Worm (Caenorhabditis elegans) whole organism, L4/young adult: Measurements from ENCODE around the gene C35D10.1.

Experiments
- W03F9.2 ChIP-seq: fragments of 150-350 bp; optimal IDR thresholded peaks from 2 replicates; lab custom pipeline; 2014; ENCODE audit warnings: missing biosample characterization, missing genetic modification characterization
- dao-5 ChIP-seq: sonication (generic microtip); optimal IDR thresholded peaks from 2 replicates; lab custom pipeline; 2016; ENCODE audit warnings: missing genotype, missing genetic modification characterization, moderate library complexity, missing compliant biosample characterization
- him-1 ChIP-seq: sonication (generic microtip); optimal IDR thresholded peaks from 2 replicates; lab custom pipeline; 2016; ENCODE audit warnings: missing genotype, missing genetic modification reagents, missing genetic modification characterization, missing compliant biosample characterization

C35D10.1 gene

DNA sequence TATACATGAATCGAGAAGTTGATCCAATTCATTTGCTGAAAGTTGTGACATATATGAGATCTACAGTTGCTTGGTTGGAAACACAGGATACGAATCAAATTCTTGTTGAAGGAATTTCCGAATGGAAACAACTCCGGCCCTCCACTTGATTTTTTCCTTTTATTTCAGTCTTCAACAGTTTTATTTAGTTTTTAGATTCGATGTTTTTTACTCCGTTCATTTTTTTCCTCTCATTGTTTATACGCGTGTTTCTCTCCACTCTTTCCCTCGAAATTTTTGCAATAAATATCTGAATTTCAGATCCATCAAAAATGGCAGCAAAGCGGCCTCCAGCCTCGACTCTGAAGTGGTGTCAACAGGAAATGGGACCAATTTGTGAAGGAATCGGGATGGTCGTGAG is 16.4 kb upstream of the C35D10.1 start, which contains the start of gene coq-8:
Gene coq-8 (plus strand): TSS at position 301 of the 400 bp plus-strand sequence.
- TF ChIP-seq him-1 (tag; lab: Kevin White, UChicago) = no peak
- TF ChIP-seq W03F9.2 (tag; lab: Kevin White, UChicago) = no peak
- no peak for TF ChIP-seq dao-5

DNA sequence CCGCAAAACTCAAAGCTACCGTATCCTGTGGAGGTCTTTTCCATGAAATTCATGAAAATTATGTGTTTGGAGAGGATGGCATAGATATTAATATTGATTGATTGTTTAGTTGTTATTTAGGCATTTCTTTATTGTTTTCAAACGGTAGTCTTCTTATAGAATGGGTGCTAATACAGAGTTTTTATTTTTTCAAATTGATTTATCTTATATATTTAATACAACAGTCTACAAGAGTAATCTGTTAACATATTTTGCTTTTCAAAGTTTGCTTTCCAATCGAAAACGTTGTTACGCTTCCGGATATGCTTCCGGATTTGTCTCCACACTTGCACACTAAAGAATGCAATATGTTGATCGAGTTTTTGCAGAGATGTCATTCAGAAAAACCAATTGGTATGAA is 12.8 kb upstream of the C35D10.1 start, which contains the start of gene C35D10.17:
Gene C35D10.17 (plus strand): TSS at position 301 of the 400 bp plus-strand sequence.
- TF ChIP-seq him-1 (tag; lab: Kevin White, UChicago) = no peak
- no peak for TF ChIP-seq W03F9.2 (tag; lab: Kevin White, UChicago)
- no peak for TF ChIP-seq dao-5

- TF ChIP-seq W03F9.2 (tag; lab: Kevin White, UChicago) (no peak), dao-5 (no peak), him-1 (tag; lab: Kevin White, UChicago) (no peak)
These were observed 10.9 kb upstream of the C35D10.1 start, which contains the start of the genes msd-4 and C35D10.3 for ce11 chrIII:4868643-4869042. Gene msd-4 (minus strand): TSS chrIII:4868743. Gene C35D10.3 (plus strand): TSS chrIII:4868921.

- TF ChIP-seq dao-5 (no peak), him-1 (tag; lab: Kevin White, UChicago) (no peak), W03F9.2 (tag; lab: Kevin White, UChicago) (no peak)
These were observed 9.1 kb upstream of the C35D10.1 start, which contains the start of gene gipc-1 for ce11 chrIII:4870478-4870877. Gene gipc-1 (plus strand): TSS chrIII:4870778.

- TF ChIP-seq W03F9.2 (tag; lab: Kevin White, UChicago) (no peak), him-1 (tag; lab: Kevin White, UChicago) (no peak), dao-5 (no peak)
These were observed 6.2 kb upstream of the C35D10.1 start for ce11 chrIII:4873395-4873794.

DNA sequence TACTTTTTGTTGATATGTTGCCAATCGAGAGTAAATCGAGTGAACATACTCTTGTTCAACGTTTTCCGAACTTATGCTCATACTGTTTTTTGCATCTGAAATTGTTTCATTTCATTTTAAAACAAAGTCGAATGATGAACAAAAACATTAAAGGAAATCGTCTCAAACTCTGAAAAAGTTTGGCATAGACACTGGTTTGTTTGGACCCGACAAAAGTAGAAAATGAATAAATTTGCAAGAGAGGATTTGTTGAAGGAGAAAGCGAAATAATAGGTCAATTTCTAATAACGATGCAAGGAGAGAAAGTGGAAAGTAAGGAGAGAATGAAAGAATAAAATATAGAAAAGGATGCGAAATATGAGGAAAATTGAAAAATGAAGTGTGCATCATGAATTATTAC is 4.9 kb upstream of the C35D10.1 start, which contains the start of gene C35D10.12:
Gene C35D10.12 (minus strand): TSS at position 101 of the 400 bp plus-strand sequence.
- TF ChIP-seq him-1 (tag; lab: Kevin White, UChicago) (no peak), W03F9.2 (tag; lab: Kevin White, UChicago) (no peak), dao-5 (no peak)

DNA sequence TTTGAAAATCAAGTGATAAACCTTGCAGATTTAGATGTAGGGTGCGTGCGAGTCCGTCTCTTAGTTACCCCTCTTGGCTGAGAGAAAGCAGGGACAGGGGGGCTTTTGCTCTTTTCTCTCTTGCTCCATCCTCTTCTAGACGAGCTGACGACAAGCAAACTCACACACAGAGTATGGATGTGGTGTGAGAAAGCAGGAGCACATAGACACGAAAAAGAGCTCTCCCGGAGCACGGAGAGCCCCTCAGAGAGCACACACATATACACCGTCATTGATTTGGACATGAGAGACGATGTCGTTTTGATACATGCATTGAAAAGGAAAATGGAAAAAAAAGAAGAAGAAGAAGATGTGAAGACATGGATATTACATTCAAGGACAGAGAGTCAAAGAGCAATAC is 3.9 kb upstream of the C35D10.1 start:
- TF ChIP-seq W03F9.2 (tag; lab: Kevin White, UChicago) (no peak), him-1 (tag; lab: Kevin White, UChicago) (no peak), dao-5 (no peak)

DNA sequence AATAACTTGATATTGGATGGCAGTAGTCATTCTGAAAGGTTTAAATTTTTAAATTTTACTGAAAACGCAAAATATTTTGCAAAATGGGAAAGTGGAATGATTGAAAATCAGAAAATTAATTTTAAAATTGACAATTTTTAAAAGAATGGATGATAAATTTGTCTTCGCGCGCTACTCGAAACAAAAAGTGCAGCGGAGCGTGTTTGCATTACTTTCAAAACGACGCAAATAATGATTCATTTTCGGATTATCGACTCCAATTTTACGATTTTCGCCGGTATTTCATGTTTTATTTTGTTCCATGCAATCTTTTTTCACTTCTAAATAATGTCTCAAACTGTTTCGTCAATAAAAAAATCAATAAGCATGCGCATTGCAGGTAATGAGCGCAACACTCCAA is 1.3 kb upstream of the C35D10.1 start, which contains the start of the genes tost-1 and arx-6:
Gene tost-1 (minus strand): TSS at position 31 of the 400 bp plus-strand sequence.
Gene arx-6 (plus strand): TSS at position 378 of the 400 bp plus-strand sequence.
- TF ChIP-seq W03F9.2 (tag; lab: Kevin White, UChicago) (no peak), him-1 (tag; lab: Kevin White, UChicago) (no peak), dao-5 (no peak)

DNA sequence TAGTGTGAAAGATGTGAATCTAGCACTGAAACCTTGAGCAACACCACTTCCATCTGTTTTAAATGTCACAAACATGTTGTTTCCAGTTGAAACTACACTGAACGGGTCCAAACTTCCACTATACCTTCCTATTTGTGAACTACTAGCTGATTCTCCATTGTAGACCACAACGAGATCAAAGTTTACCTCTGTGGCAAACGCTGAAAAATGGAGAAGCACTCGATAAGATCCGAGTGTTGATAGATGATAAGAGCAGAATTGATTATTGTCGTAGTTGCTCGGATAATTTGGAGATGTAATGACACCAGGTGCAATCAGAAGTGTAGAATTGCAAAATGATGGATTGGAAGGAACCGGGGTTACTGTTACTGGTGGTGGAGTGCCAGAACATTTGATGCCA is 2.4 kb downstream of the C35D10.1 start:
- TF ChIP-seq W03F9.2 (tag; lab: Kevin White, UChicago) = no peak
- no peak for TF ChIP-seq him-1 (tag; lab: Kevin White, UChicago)
- TF ChIP-seq dao-5 = no peak

ce11 chrIII:4883429-4883828 is 3.9 kb downstream of the C35D10.1 start, which contains the start of gene clec-5:
Gene clec-5 (minus strand): TSS chrIII:4883606.
- TF ChIP-seq dao-5 = no peak
- TF ChIP-seq W03F9.2 (tag; lab: Kevin White, UChicago) = no peak
- TF ChIP-seq him-1 (tag; lab: Kevin White, UChicago) = no peak

DNA sequence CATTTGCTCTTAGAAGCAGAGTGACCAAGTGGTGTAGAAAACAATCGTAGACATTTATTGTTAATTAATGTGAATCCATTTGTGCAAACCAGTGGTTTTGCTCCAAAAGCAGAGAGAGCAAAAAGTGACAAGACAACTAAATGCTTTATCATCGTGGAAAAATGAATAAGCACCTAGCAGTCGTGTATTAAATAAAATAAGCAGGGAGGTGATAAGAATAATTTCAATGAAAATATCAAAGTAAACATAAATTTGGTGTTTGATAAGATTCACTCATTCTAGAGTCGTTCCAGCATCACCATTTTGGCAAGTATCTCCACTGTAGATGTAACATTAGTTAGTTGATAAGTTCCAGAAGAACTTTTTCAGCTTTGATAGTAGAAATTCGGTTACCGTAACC is 7.7 kb downstream of the C35D10.1 start, which contains the start of gene clec-6:
Gene clec-6 (minus strand): TSS at position 154 of the 400 bp plus-strand sequence.
- TF ChIP-seq W03F9.2 (tag; lab: Kevin White, UChicago) = no peak
- TF ChIP-seq him-1 (tag; lab: Kevin White, UChicago) = no peak
- no peak for TF ChIP-seq dao-5

DNA sequence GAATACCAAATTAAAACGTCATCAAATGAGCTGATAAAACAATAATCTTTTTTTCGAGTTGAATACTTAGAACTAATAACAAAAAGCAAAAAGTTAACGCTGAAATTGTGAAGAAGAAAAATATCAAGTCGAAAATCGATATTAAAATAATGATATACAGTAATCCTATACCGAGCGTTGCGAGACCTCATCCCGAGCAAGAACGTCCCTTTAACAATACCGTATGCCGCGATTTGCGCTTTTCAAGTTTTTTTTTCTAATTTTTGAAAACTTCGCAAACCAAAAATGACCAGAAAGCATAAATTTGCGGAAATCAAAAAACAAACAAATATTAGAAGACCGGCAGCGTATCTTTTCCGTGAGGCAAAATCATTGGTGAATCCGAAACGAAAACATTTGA is 11.5 kb downstream of the C35D10.1 start, which contains the start of gene F26F4.5:
Gene F26F4.5 (minus strand): TSS at position 256 of the 400 bp plus-strand sequence.
- TF ChIP-seq dao-5 (no peak), W03F9.2 (tag; lab: Kevin White, UChicago) (no peak), him-1 (tag; lab: Kevin White, UChicago) (no peak)

DNA sequence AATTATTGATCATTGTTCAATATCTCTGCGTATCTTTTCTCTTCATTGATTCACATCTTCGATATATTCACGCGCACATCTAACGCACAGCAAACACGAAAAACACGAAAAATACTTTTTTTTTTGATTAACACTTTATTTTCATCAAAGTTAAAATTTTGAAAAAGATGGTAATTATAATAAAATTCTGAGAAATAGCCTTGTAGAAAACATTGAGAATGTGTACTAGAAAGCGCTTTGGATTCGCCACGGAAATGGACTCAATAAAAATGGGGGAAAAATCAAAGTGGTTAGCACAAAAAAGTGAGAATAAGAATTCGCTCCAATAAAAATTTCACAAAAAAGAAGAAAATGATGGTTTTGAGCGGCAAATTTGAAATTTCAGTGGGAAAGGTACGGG is 14.0 kb downstream of the C35D10.1 start, which contains the start of gene F26F4.6:
Gene F26F4.6 (minus strand): TSS at position 101 of the 400 bp plus-strand sequence.
- TF ChIP-seq him-1 (tag; lab: Kevin White, UChicago) = no peak
- TF ChIP-seq dao-5 = no peak
- no peak for TF ChIP-seq W03F9.2 (tag; lab: Kevin White, UChicago)

- TF ChIP-seq dao-5 = no peak
- no peak for TF ChIP-seq W03F9.2 (tag; lab: Kevin White, UChicago)
- TF ChIP-seq him-1 (tag; lab: Kevin White, UChicago) = no peak
These were observed 15.8 kb downstream of the C35D10.1 start for ce11 chrIII:4895313-4895712.
